Worm (Caenorhabditis elegans): ENCODE measurements around the gene F56D2.2.

F56D2.2 gene

DNA sequence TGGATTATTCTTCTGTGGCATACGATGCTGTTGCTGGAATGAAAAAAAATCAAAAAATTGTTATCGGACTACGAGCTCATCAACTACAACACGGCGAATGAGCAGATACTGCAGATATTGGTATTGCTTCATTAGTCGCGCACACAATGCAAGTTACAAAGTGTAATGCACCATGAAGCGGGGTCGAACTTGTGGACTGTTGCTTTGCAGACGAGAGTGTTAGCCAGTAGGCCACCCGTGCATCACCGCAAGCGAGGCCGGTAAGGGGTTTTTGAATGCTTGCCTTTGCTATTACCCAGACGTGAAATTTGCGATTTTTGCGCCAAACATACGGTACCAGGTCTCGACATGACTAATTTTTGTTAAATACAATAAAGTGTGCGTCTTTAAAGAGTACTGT is 14.9 kb downstream of the F56D2.2 start (continued):
- TF ChIP-seq let-526 (GFP tag; IDR thresholded peaks at IDR 0.05) = no peak
- TF ChIP-seq K12H6.12 (tag; optimal IDR thresholded peaks at IDR 0.05) = peak; percentile 56
- peak; percentile 81 for TF ChIP-seq F10E7.11 (tag; optimal IDR thresholded peaks at IDR 0.05)
- no peak for TF ChIP-seq ama-1 (optimal IDR thresholded peaks at IDR 0.05)
- TF ChIP-seq ama-1 (GFP tag; optimal IDR thresholded peaks at IDR 0.05) = peak; percentile 26 to 83
- peak; percentile 59 for TF ChIP-seq fkh-3 (tag; optimal IDR thresholded peaks at IDR 0.05)
- peak; percentile 78 for TF ChIP-seq lsl-1 (GFP tag; optimal IDR thresholded peaks at IDR 0.05)
- TF ChIP-seq sptf-2 (GFP tag; optimal IDR thresholded peaks at IDR 0.05) = peak; percentile 82
- no peak for TF ChIP-seq mel-28 (tag; optimal IDR thresholded peaks at IDR 0.05; ENCODE audit: borderline replicate concordance)
- TF ChIP-seq T26A5.8 (tag; optimal IDR thresholded peaks at IDR 0.05) = peak; percentile 76
- TF ChIP-seq repo-1 (tag; optimal IDR thresholded peaks at IDR 0.05) = peak; percentile 88
- peak; percentile 51; the same call in 1 of the 2 replicates for TF ChIP-seq zfh-2 (GFP tag; conservative IDR thresholded peaks at IDR 0.05)
- TF ChIP-seq lir-1 (GFP tag; conservative IDR thresholded peaks at IDR 0.05) = peak; percentile 74
- peak; percentile 57 for TF ChIP-seq snpc-1.1 (tag; optimal IDR thresholded peaks at IDR 0.05; ENCODE audit: insufficient read depth)
- peak; percentile 94 for TF ChIP-seq F52B5.7 (tag; optimal IDR thresholded peaks at IDR 0.05)
- peak; percentile 64; the same call in 1 of the 2 replicates for TF ChIP-seq aptf-3 (GFP tag; IDR thresholded peaks at IDR 0.05)
- TF ChIP-seq lin-26 (GFP tag; IDR thresholded peaks at IDR 0.05) = peak; percentile 96
- TF ChIP-seq unc-130 (GFP tag; optimal IDR thresholded peaks at IDR 0.05) = peak; percentile 84
- TF ChIP-seq tlf-1 (GFP tag; optimal IDR thresholded peaks at IDR 0.05) = peak; percentile 74
- no peak for TF ChIP-seq lsy-27 (tag; optimal IDR thresholded peaks at IDR 0.05; ENCODE audit: borderline replicate concordance, insufficient read depth)
- TF ChIP-seq bed-1 (GFP tag; IDR thresholded peaks at IDR 0.05) = 0 out of 2 replicates have a peak, but pooled peaks have one; percentile 59
- TF ChIP-seq mes-4 (tag; optimal IDR thresholded peaks at IDR 0.05) = peak; percentile 87
- TF ChIP-seq madf-6 (GFP tag; IDR thresholded peaks at IDR 0.05) = peak; percentile 77
- TF ChIP-seq dpl-1 (GFP tag; optimal IDR thresholded peaks at IDR 0.05) = no peak
- TF ChIP-seq nfya-2 (GFP tag; IDR thresholded peaks at IDR 0.05) = 0 out of 2 replicates have a peak, but pooled peaks have one; percentile 67
- peak; percentile 97 for TF ChIP-seq tbp1 (GFP tag; optimal IDR thresholded peaks at IDR 0.05)
- TF ChIP-seq nfyb-1 (GFP tag; IDR thresholded peaks at IDR 0.05) = peak; percentile 94
- TF ChIP-seq D2030.7 (GFP tag; IDR thresholded peaks at IDR 0.05) = peak; percentile 70
- peak; percentile 70 for TF ChIP-seq hmg-1.2 (GFP tag; IDR thresholded peaks at IDR 0.05)
- TF ChIP-seq unc-62 (GFP tag; optimal IDR thresholded peaks at IDR 0.05) = no peak
- TF ChIP-seq snpc-3.4 (tag; optimal IDR thresholded peaks at IDR 0.05) = peak; percentile 72
- TF ChIP-seq mcd-1 (GFP tag; IDR thresholded peaks at IDR 0.05) = peak; percentile 74
- TF ChIP-seq ceh-40 (GFP tag; IDR thresholded peaks at IDR 0.05) = peak; percentile 87; the same call in 1 of the 2 replicates
- peak; percentile 89 for TF ChIP-seq B0261.1 (tag; optimal IDR thresholded peaks at IDR 0.05)
- TF ChIP-seq hsf-1 (GFP tag; IDR thresholded peaks at IDR 0.05) = peak; percentile 33; the same call in 1 of the 2 replicates
- TF ChIP-seq ZK185.1 (tag; optimal IDR thresholded peaks at IDR 0.05; ENCODE audit: poor library complexity, severe bottlenecking) = peak; percentile 86
- TF ChIP-seq nhr-80 (tag; optimal IDR thresholded peaks at IDR 0.05) = peak; percentile 50
- TF ChIP-seq ceh-27 (GFP tag; optimal IDR thresholded peaks at IDR 0.05) = peak; percentile 82
- TF ChIP-seq ztf-22 (GFP tag; optimal IDR thresholded peaks at IDR 0.05) = peak; percentile 71
- TF ChIP-seq ztf-18 (tag; optimal IDR thresholded peaks at IDR 0.05) = peak; percentile 77
- peak; percentile 95 for TF ChIP-seq chd-7 (tag; optimal IDR thresholded peaks at IDR 0.05)
- peak; percentile 93 for TF ChIP-seq athp-1 (tag; optimal IDR thresholded peaks at IDR 0.05)
- TF ChIP-seq hlh-12 (tag; optimal IDR thresholded peaks at IDR 0.05) = no peak
- peak; percentile 52 for TF ChIP-seq him-1 (tag; optimal IDR thresholded peaks at IDR 0.05)
- TF ChIP-seq attf-5 (GFP tag; optimal IDR thresholded peaks at IDR 0.05) = peak; percentile 60
- peak; percentile 57 for TF ChIP-seq F57A8.1 (GFP tag; optimal IDR thresholded peaks at IDR 0.05)
- TF ChIP-seq lin-35 (GFP tag; optimal IDR thresholded peaks at IDR 0.05) = peak in 1 of 3 experiments; percentile 57
- TF ChIP-seq madf-8 (GFP tag; conservative IDR thresholded peaks at IDR 0.05) = peak; percentile 19; the same call in 1 of the 2 replicates
- no peak; the same call in 1 of the 2 replicates for TF ChIP-seq ztf-25 (GFP tag; IDR thresholded peaks at IDR 0.05)

All from whole organism, young adult.